Fruit fly (Drosophila melanogaster): ENCODE results near the gene CG14443.
A peak's percentile ranks its signal among the peaks of the same experiment; 100 is the strongest.

The CG14443 gene

DNA sequence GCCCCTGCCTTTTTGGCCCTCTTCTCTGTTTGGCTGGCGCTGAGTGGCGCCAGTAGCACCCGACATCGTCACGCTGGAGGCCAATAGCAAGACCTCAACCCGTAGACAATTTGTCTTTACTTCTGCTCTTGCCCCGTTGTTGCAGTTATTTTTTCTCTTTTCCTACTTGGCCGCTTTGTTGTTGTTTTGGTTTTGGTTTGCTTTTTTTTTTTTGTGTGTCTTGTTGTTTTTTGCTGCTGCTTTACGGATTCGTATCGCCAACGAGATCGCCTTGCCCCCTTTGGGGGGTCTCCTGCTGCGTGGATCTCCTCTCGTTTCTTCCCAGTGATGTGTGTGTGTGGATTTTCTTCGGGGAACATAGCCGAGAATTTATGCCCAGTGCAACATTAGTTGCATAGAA, 1.9 kb upstream of the CG14443 start (continued):
- no peak for TF ChIP-seq Blimp-1 (GFP tag; optimal IDR thresholded peaks at IDR 0.05)
- TF ChIP-seq esn (GFP tag; optimal IDR thresholded peaks at IDR 0.05) = no peak
- TF ChIP-seq CG11762 (GFP tag; optimal IDR thresholded peaks at IDR 0.05; ENCODE audit: insufficient read depth) = no peak
- TF ChIP-seq Sox15 (GFP tag; optimal IDR thresholded peaks at IDR 0.05) = no peak
- peak; percentile 14 for TF ChIP-seq CG3032 (tag; optimal IDR thresholded peaks at IDR 0.05)
- TF ChIP-seq acj6 (GFP tag; optimal IDR thresholded peaks at IDR 0.05) = peak; percentile 0
- TF ChIP-seq Sox14 (GFP tag; optimal IDR thresholded peaks at IDR 0.05) = peak; percentile 6
- no peak for TF ChIP-seq CG6854 (GFP tag; optimal IDR thresholded peaks at IDR 0.05)
- TF ChIP-seq CG15336 (GFP tag; IDR thresholded peaks at IDR 0.05) = peak; percentile 75
- TF ChIP-seq CG10669 (GFP tag; optimal IDR thresholded peaks at IDR 0.05) = peak; percentile 10
- TF ChIP-seq achi (GFP tag; optimal IDR thresholded peaks at IDR 0.05) = peak; percentile 29
- peak; percentile 85 for TF ChIP-seq eg (GFP tag; IDR thresholded peaks at IDR 0.05)
- TF ChIP-seq CG6163 (GFP tag; IDR thresholded peaks at IDR 0.05) = peak; percentile 84
- peak; percentile 2 for TF ChIP-seq dac (GFP tag; optimal IDR thresholded peaks at IDR 0.05)
- TF ChIP-seq CG8319 (GFP tag; optimal IDR thresholded peaks at IDR 0.05) = no peak
- peak; percentile 46 for TF ChIP-seq CG32006 (GFP tag; optimal IDR thresholded peaks at IDR 0.05)
- peak in 1 of 2 experiments; percentile 64 for TF ChIP-seq salr (GFP tag; optimal IDR thresholded peaks at IDR 0.05)
- peak; percentile 47 for TF ChIP-seq Eip78C (GFP tag)
- peak; percentile 45 for TF ChIP-seq net (GFP tag; optimal IDR thresholded peaks at IDR 0.05)
- peak; percentile 54 for TF ChIP-seq CG6808 (GFP tag; optimal IDR thresholded peaks at IDR 0.05)
- TF ChIP-seq spab (GFP tag; optimal IDR thresholded peaks at IDR 0.05) = peak; percentile 5
- no peak for TF ChIP-seq cyc (GFP tag; optimal IDR thresholded peaks at IDR 0.05)
- TF ChIP-seq CG1621 (tag; optimal IDR thresholded peaks at IDR 0.05) = peak; percentile 27
- no peak for TF ChIP-seq topi (GFP tag; optimal IDR thresholded peaks at IDR 0.05)
- no peak for TF ChIP-seq Hr39 (GFP tag; optimal IDR thresholded peaks at IDR 0.05)
- TF ChIP-seq CG6276 (GFP tag; optimal IDR thresholded peaks at IDR 0.05) = peak; percentile 70
- TF ChIP-seq fd85E (GFP tag; optimal IDR thresholded peaks at IDR 0.05) = no peak
- peak; percentile 35 for TF ChIP-seq Gug (GFP tag; IDR thresholded peaks at IDR 0.05)
- TF ChIP-seq Lpt (GFP tag; optimal IDR thresholded peaks at IDR 0.05) = peak; percentile 73

DNA sequence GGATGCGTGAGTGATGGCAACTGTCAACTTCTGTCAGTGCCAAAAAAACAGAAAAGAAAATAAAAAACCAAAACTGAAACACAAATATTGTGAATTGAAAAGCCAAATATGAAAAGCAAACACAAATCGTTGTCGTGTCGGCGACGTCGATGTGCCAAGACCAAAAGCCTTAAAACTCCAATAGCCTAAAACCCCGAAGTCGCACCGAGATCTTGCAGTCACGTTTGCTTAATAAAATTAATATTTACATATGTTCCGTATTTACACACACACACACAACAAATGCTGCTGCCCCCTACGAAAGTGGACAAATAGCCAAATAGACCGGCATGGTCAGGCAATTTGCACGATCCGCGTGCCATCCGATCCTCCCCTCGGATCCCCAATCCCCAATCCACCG, 4.4 kb downstream of the CG14443 start:
- TF ChIP-seq Smox (GFP tag; optimal IDR thresholded peaks at IDR 0.05) (no peak), fkh (GFP tag; optimal IDR thresholded peaks at IDR 0.05) (peak; percentile 75), Sox102F (GFP tag; optimal IDR thresholded peaks at IDR 0.05) (no peak)

DNA sequence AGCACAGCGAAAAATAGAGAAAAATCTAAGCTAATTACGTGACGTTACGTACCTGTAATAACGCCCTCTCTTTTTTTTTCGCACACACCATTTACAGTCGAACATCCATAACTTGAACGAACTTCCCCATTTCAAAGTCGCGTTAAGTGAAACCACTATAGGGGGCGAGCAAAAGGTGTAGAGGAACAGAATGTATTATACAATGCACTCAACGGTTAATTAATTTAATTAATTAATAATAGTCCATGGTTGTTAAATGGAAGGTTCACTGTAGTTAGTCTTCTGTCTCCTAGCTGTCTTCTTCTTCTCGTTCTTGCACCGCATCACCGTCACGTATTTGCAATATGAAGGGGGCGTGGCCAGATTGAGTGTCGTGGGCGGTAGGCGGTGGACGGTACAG, 7.8 kb downstream of the CG14443 start:
- TF ChIP-seq CG8319 (GFP tag; optimal IDR thresholded peaks at IDR 0.05) = no peak
- TF ChIP-seq CG15336 (GFP tag; IDR thresholded peaks at IDR 0.05) = peak; percentile 67
- TF ChIP-seq CG6808 (GFP tag; optimal IDR thresholded peaks at IDR 0.05) = no peak
- no peak for TF ChIP-seq Smox (GFP tag; optimal IDR thresholded peaks at IDR 0.05)
- no peak for TF ChIP-seq CG11762 (GFP tag; optimal IDR thresholded peaks at IDR 0.05; ENCODE audit: insufficient read depth)
- peak; percentile 36 for TF ChIP-seq achi (GFP tag; optimal IDR thresholded peaks at IDR 0.05)
- no peak for TF ChIP-seq vri (GFP tag; optimal IDR thresholded peaks at IDR 0.05)
- TF ChIP-seq Hr38 (GFP tag; optimal IDR thresholded peaks at IDR 0.05) = no peak
- TF ChIP-seq Blimp-1 (GFP tag; optimal IDR thresholded peaks at IDR 0.05) = no peak
- TF ChIP-seq Sox14 (GFP tag; optimal IDR thresholded peaks at IDR 0.05) = no peak
- no peak for TF ChIP-seq Lpt (GFP tag; optimal IDR thresholded peaks at IDR 0.05)
- TF ChIP-seq Eip78C (GFP tag) = peak; percentile 72
- TF ChIP-seq Eip93F (GFP tag; optimal IDR thresholded peaks at IDR 0.05) = no peak
- peak; percentile 10 for TF ChIP-seq CG6792 (GFP tag; optimal IDR thresholded peaks at IDR 0.05)
- TF ChIP-seq fd85E (GFP tag; optimal IDR thresholded peaks at IDR 0.05) = no peak
- peak; percentile 44 for TF ChIP-seq lz (GFP tag; optimal IDR thresholded peaks at IDR 0.05)
- no peak for TF ChIP-seq CG1621 (tag; optimal IDR thresholded peaks at IDR 0.05)
- no peak for TF ChIP-seq CG16779 (tag; optimal IDR thresholded peaks at IDR 0.05)
- TF ChIP-seq fkh (GFP tag; optimal IDR thresholded peaks at IDR 0.05) = no peak
- TF ChIP-seq CG10631 (GFP tag; optimal IDR thresholded peaks at IDR 0.05) = peak; percentile 19
- peak; percentile 72; the same call in 2 of the 3 replicates for TF ChIP-seq eg (GFP tag; IDR thresholded peaks at IDR 0.05)
- TF ChIP-seq CG9139 (GFP tag; optimal IDR thresholded peaks at IDR 0.05) = no peak
- no peak for TF ChIP-seq net (GFP tag; optimal IDR thresholded peaks at IDR 0.05)
- TF ChIP-seq CG8632 (GFP tag; optimal IDR thresholded peaks at IDR 0.05) = no peak
- TF ChIP-seq CG11294 (GFP tag; IDR thresholded peaks at IDR 0.05) = peak; percentile 24; the same call in 1 of the 2 replicates
- peak; percentile 79 for TF ChIP-seq CG6163 (GFP tag; IDR thresholded peaks at IDR 0.05)
- peak; percentile 26 for TF ChIP-seq Met (GFP tag; optimal IDR thresholded peaks at IDR 0.05)
- no peak for TF ChIP-seq dsx (GFP tag; optimal IDR thresholded peaks at IDR 0.05; ENCODE audit: poor library complexity, severe bottlenecking)
- TF ChIP-seq CG8119 (GFP tag; IDR thresholded peaks at IDR 0.05) = peak; percentile 53; the same call in 1 of the 3 replicates
- peak; percentile 11 for TF ChIP-seq CG3032 (tag; optimal IDR thresholded peaks at IDR 0.05)
- TF ChIP-seq Ets96B (tag; optimal IDR thresholded peaks at IDR 0.05) = no peak
- peak; percentile 41 for TF ChIP-seq OdsH (GFP tag; optimal IDR thresholded peaks at IDR 0.05)
